Fruit fly (Drosophila melanogaster): ENCODE results near the gene Pmi.

DNA sequence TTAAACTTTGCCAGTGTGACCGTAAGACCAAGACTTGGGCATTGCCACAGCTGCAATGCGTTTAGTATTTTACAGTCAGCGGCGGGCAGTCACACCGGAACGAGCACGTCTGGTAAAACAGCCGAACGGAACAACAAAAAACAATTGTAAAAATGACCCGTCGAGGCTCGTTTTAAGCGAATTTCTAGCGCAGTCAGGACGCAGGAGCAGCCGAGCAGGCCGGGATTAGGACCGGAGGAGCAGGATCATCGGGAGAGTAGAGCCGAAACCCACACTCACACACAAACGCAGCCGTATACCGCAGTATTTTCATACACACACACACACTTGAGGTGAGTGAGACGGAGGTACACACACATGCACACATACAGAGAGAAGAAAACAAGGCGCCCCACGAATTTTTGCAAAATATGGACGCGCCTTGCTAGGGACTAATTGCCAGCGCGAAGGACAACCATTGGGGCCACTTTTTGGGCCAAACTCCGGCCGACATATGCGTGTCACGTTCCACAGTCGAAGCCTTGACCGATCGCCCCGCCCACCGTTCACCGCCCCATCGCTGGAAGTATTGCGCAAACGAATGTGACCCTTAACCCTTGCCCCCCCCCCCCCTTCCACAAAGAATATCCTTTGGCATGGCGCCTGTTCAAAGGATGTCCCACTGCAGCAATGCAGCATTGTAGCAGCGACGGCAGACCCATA, 26.8 kb upstream of the Pmi start, which contains the start of gene Usp47:
- TF ChIP-seq CG16779 (tag; optimal IDR thresholded peaks at IDR 0.05) = no peak
- TF ChIP-seq fd59A (GFP tag; optimal IDR thresholded peaks at IDR 0.05) = no peak
- no peak for TF ChIP-seq CG10669 (GFP tag; optimal IDR thresholded peaks at IDR 0.05)
- peak; percentile 14 for TF ChIP-seq CG6854 (GFP tag; optimal IDR thresholded peaks at IDR 0.05)
- TF ChIP-seq CG15336 (GFP tag; IDR thresholded peaks at IDR 0.05) = no peak

Data from whole organism, prepupa.